Worm (Caenorhabditis elegans) whole organism, young adult: ENCODE results near the gene dlst-1.

Experiments used
- D2030.7 ChIP-seq: fragments of 200-800 bp; sonication (Bioruptor generic); IDR thresholded peaks from 2 replicates; pipeline ENCODE4 v1.3.6; 2022; ENCODE audit warnings: missing genetic modification reagents, missing genetic modification characterization, missing compliant biosample characterization
- F57C9.4 ChIP-seq: sonication (generic microtip); optimal IDR thresholded peaks from 2 replicates; lab custom pipeline; 2017; ENCODE audit warnings: mild to moderate bottlenecking, missing genetic modification characterization, missing compliant biosample characterization
- Y53G8AR.9 ChIP-seq: fragments of 200-800 bp; sonication (Bioruptor generic); conservative IDR thresholded peaks from 2 replicates; pipeline ENCODE4 v1.3.6; 2022; ENCODE audit warnings: missing genetic modification reagents, missing genetic modification characterization, missing compliant biosample characterization
- hmg-20 ChIP-seq: fragments of 200-800 bp; sonication (Bioruptor generic); IDR thresholded peaks from 2 replicates; pipeline ENCODE4 v1.3.6; 2022; ENCODE audit warnings: missing genetic modification reagents, missing genetic modification characterization, missing compliant biosample characterization
- let-607 ChIP-seq, 2 experiments: fragments of 200-800 bp in 1 of 2; sonication (Bioruptor generic) in 1 of 2; sonication (generic microtip) in 1 of 2; optimal IDR thresholded peaks; 2 replicates each; lab custom pipeline; 2016 to 2018; ENCODE audit warnings: mild to moderate bottlenecking in 2 of 2, missing compliant biosample characterization in 2 of 2, missing genetic modification characterization in 2 of 2, moderate library complexity in 2 of 2, missing genotype in 1 of 2
- nfyb-1 ChIP-seq: fragments of 200-800 bp; sonication (Bioruptor generic); IDR thresholded peaks from 2 replicates; pipeline ENCODE4 v1.3.6; 2022; ENCODE audit warnings: missing genetic modification reagents, missing genetic modification characterization, missing compliant biosample characterization
- nhr-179 ChIP-seq: sonication (generic microtip); optimal IDR thresholded peaks from 2 replicates; lab custom pipeline; 2016; ENCODE audit warnings: mild to moderate bottlenecking, missing genetic modification characterization, missing compliant biosample characterization
- rcor-1 ChIP-seq: fragments of 200-800 bp; sonication (Bioruptor generic); IDR thresholded peaks from 2 replicates; pipeline ENCODE4 v1.3.6; 2022; ENCODE audit warnings: missing genetic modification reagents, missing genetic modification characterization, missing compliant biosample characterization
- snpc-1.3 ChIP-seq: sonication (generic microtip); optimal IDR thresholded peaks from 2 replicates; lab custom pipeline; 2017; ENCODE audit warnings: missing genetic modification characterization, mild to moderate bottlenecking, missing compliant biosample characterization, antibody characterized with exemption, moderate library complexity, missing genotype, missing genetic modification reagents; ENCODE audit not compliant: insufficient read depth
- tbx-9 ChIP-seq: sonication (generic microtip); optimal IDR thresholded peaks from 2 replicates; lab custom pipeline; 2016; ENCODE audit warnings: borderline replicate concordance, missing genetic modification characterization, inconsistent platforms, missing compliant biosample characterization
- unc-62 ChIP-seq: fragments of 150-350 bp; optimal IDR thresholded peaks from 2 replicates; lab custom pipeline; 2014; ENCODE audit warnings: missing biosample characterization, missing genetic modification reagents, missing genetic modification characterization
- ztf-28 ChIP-seq: fragments of 200-800 bp; sonication (Bioruptor generic); IDR thresholded peaks from 2 replicates; pipeline ENCODE4 v1.3.6; 2022; ENCODE audit warnings: missing genetic modification reagents, missing genetic modification characterization, missing compliant biosample characterization
- ztf-3 ChIP-seq: fragments of 200-800 bp; sonication (Bioruptor generic); optimal IDR thresholded peaks from 2 replicates; lab custom pipeline; 2018; ENCODE audit warnings: mild to moderate bottlenecking, missing genetic modification characterization, missing compliant biosample characterization

DNA sequence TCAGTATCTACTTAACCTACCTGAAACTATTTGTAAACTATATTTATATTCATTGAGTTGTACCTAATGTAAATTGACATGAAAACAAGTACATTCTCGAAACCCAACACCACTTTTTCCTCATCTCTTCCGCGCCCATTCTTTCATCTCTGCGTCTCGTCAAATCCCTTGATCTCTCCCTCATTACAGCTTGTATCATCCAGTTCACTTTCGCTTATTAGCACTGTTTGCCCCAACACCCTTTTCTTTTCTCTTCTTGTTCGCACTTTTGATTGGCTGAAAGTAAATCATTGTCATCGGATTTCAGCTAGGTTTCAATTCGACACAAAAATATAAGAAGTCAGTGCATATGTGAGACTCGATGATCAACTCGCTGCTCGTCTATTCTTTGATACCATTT is 35.9 kb upstream of the dlst-1 start, which contains the start of gene T25F10.3:
- no peak for TF ChIP-seq nhr-179
- TF ChIP-seq ztf-3 (GFP tag; lab: Kevin White, UChicago) = no peak
- TF ChIP-seq nfyb-1 (GFP tag; lab: Robert Waterston, UW) = no peak
- TF ChIP-seq hmg-20 (GFP tag; lab: Robert Waterston, UW) = no peak
- TF ChIP-seq snpc-1.3 (tag; lab: Kevin White, UChicago) = no peak
- no peak for TF ChIP-seq F57C9.4 (tag; lab: Kevin White, UChicago)
- TF ChIP-seq tbx-9 (tag; lab: Kevin White, UChicago) = no peak
- TF ChIP-seq D2030.7 (GFP tag; lab: Robert Waterston, UW) = no peak
- TF ChIP-seq let-607 (tag; optimal IDR thresholded peaks at IDR 0.05; lab: Kevin White, UChicago) = no peak
- TF ChIP-seq unc-62 = no peak
- TF ChIP-seq Y53G8AR.9 = no peak
- TF ChIP-seq ztf-28 (GFP tag; lab: Robert Waterston, UW) = no peak
- no peak for TF ChIP-seq rcor-1 (GFP tag; lab: Robert Waterston, UW)
